Fruit fly (Drosophila melanogaster) whole organism, adult: ENCODE measurements around the gene dah.

Experiments used
- CG1620 ChIP-seq: fragments of 200-800 bp; sonication (Bioruptor generic); optimal IDR thresholded peaks from 2 replicates; lab custom pipeline; 2016; ENCODE audit warnings: missing biosample characterization, missing genetic modification characterization
- CG33017 ChIP-seq: fragments of 200-800 bp; sonication (Bioruptor generic); optimal IDR thresholded peaks from 2 replicates; lab custom pipeline; 2018; ENCODE audit warnings: missing biosample characterization, mild to moderate bottlenecking, missing genetic modification characterization, moderate library complexity
- CG7045 ChIP-seq: fragments of 200-800 bp; sonication (Bioruptor generic); optimal IDR thresholded peaks from 2 replicates; lab custom pipeline; 2017; ENCODE audit warnings: missing biosample characterization, mild to moderate bottlenecking, missing genetic modification characterization
- CG7101 ChIP-seq: fragments of 200-800 bp; sonication (Bioruptor generic); optimal IDR thresholded peaks from 2 replicates; lab custom pipeline; 2018; ENCODE audit warnings: missing biosample characterization, mild to moderate bottlenecking, missing genetic modification characterization, moderate library complexity
- Hr96 ChIP-seq: fragments of 200-800 bp; sonication (Bioruptor generic); optimal IDR thresholded peaks from 2 replicates; lab custom pipeline; 2016; ENCODE audit warnings: missing biosample characterization, missing genetic modification characterization
- bab1 ChIP-seq: fragments of 200-800 bp; sonication (Bioruptor generic); optimal IDR thresholded peaks from 3 replicates; lab custom pipeline; 2019; ENCODE audit warnings: missing biosample characterization, mild to moderate bottlenecking, missing genetic modification characterization, moderate library complexity
- cnc ChIP-seq, 2 experiments: fragments of >200 bp; optimal IDR thresholded peaks; 2 replicates each; lab custom pipeline; 2017
- kay ChIP-seq: fragments of 200-800 bp; sonication (Bioruptor generic); peaks from one replicate; lab custom pipeline; 2016; ENCODE audit warnings: missing biosample characterization, missing genetic modification characterization, borderline replicate concordance
- ovo ChIP-seq: fragments of 200-800 bp; sonication (Bioruptor generic); optimal IDR thresholded peaks from 2 replicates; lab custom pipeline; 2016; ENCODE audit warnings: missing biosample characterization, missing genetic modification characterization
- pad ChIP-seq: fragments of 200-800 bp; sonication (Bioruptor generic); optimal IDR thresholded peaks from 3 replicates; lab custom pipeline; 2017; ENCODE audit warnings: missing biosample characterization, missing genetic modification characterization, mild to moderate bottlenecking, moderate library complexity, missing genetic modification reagents
- toe ChIP-seq: fragments of 200-800 bp; sonication (Bioruptor generic); optimal IDR thresholded peaks from 2 replicates; lab custom pipeline; 2016; ENCODE audit warnings: missing biosample characterization, missing genetic modification characterization

dm6 chrX:15360961-15361360, 32.8 kb downstream of the dah start, which contains the start of gene Pp1-13C:
- TF ChIP-seq bab1 (GFP tag; lab: Kevin White, UChicago), result no peak
- no peak for TF ChIP-seq CG33017 (tag; lab: Kevin White, UChicago)
- TF ChIP-seq pad (GFP tag; lab: Kevin White, UChicago), result no peak
- no peak for TF ChIP-seq Hr96
- no peak for TF ChIP-seq CG7101
- no peak for TF ChIP-seq toe
- TF ChIP-seq kay (GFP tag; lab: Kevin White, UChicago), result no peak
- no peak for TF ChIP-seq CG7045 (GFP tag; lab: Kevin White, UChicago)
- TF ChIP-seq CG1620 (GFP tag; lab: Kevin White, UChicago), result no peak
- TF ChIP-seq ovo (GFP tag; lab: Kevin White, UChicago), result no peak
- TF ChIP-seq cnc (optimal IDR thresholded peaks at IDR 0.05; lab: Kevin White, UChicago), result no peak
